Fruit fly (Drosophila melanogaster): ENCODE data around the gene CG5196.

Gene CG5196

dm6 chr3R:12422379-12422975, 14.4 kb downstream of the CG5196 start, which contains the start of the genes Scgbeta and CG17202:
TSS of gene Scgbeta (minus strand) at chr3R:12422429.
TSS of gene CG17202 (plus strand) at chr3R:12422768.
- no peak for TF ChIP-seq dsx (GFP tag; optimal IDR thresholded peaks at IDR 0.05; ENCODE audit: poor library complexity, severe bottlenecking)
- TF ChIP-seq esn (GFP tag; optimal IDR thresholded peaks at IDR 0.05), result peak; percentile 28
- no peak for TF ChIP-seq Eip75B (GFP tag; optimal IDR thresholded peaks at IDR 0.05)
- no peak for TF ChIP-seq dac (GFP tag; optimal IDR thresholded peaks at IDR 0.05)
- TF ChIP-seq svp (GFP tag), result no peak

- no peak for TF ChIP-seq CG6854 (GFP tag; optimal IDR thresholded peaks at IDR 0.05)
- TF ChIP-seq CG1621 (tag; optimal IDR thresholded peaks at IDR 0.05), result no peak
- TF ChIP-seq CG11294 (GFP tag; IDR thresholded peaks at IDR 0.05), result no peak
- no peak for TF ChIP-seq CG6276 (GFP tag; optimal IDR thresholded peaks at IDR 0.05)
- TF ChIP-seq fd85E (GFP tag; optimal IDR thresholded peaks at IDR 0.05), result no peak
- no peak for TF ChIP-seq CG6792 (GFP tag; optimal IDR thresholded peaks at IDR 0.05)
- no peak for TF ChIP-seq Smox (GFP tag; optimal IDR thresholded peaks at IDR 0.05)
- no peak for TF ChIP-seq Eip93F (GFP tag; optimal IDR thresholded peaks at IDR 0.05)
- no peak for TF ChIP-seq Blimp-1 (GFP tag; optimal IDR thresholded peaks at IDR 0.05)
These were observed 15.9 kb downstream of the CG5196 start for dm6 chr3R:12423997-12424396.

DNA sequence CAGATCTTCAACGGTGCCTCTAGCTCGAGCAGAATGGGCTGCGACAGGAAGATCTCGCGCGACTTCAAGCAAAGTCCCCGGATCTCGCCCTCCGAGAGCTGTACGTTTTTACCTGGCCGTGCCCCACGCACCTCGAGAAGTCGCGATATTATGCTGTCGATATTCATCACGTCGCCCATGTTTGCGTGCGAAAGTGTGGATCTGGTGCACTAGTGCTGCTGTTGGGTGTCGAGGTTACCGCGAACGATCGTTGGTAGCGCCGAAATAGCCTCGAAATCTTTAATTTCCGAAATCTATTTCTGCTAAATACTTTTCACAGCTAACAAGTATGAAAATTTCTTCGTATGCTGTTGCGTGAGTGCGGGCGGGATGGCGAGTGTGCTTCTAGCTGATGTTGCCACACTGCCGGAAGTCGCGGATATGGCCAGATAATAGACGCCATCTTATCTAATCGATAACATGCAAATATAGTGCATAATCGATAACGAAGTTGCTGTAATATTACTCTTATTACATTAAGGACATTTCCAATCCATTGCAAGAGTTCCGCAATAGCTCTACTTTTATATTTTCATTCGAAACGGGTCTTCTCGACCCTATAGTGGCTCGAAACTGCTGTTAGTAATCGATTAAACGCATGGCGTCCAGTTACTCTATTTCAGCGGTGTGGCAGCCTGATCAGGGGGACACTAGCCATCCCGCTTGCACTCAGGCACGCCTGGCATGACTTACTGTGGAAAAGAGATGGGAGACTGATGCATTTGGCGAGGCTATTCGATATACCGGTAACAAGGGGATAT, 17.6 kb downstream of the CG5196 start, which contains the start of gene Pp1-87B:
Pp1-87B (minus strand) TSS at position 408 of the 800 bp plus-strand sequence.
- TF ChIP-seq CG31627 (GFP tag; optimal IDR thresholded peaks at IDR 0.05) (peak; percentile 29), Eip78C (GFP tag) (peak; percentile 69), eg (GFP tag; IDR thresholded peaks at IDR 0.05) (no peak), esn (GFP tag; optimal IDR thresholded peaks at IDR 0.05) (peak; percentile 17), CG1621 (tag; optimal IDR thresholded peaks at IDR 0.05) (peak; percentile 20), OdsH (GFP tag; optimal IDR thresholded peaks at IDR 0.05) (no peak), CG3032 (tag; optimal IDR thresholded peaks at IDR 0.05) (peak; percentile 5)

DNA sequence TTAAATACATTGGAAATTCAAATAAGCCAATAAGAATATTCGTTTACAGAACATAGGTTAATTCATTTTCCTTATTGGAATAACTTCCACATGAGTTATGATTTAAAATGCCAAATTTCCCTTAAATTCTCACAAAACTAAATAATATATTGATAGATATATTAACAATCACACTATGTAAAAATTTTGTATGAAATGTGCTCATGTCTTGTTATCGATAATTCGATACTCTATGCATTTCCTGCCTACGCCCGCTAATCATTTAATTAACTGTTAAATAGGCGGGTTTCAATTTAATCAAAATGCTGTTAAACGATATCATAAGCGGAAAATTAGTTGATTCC, 18.2 kb downstream of the CG5196 start, which contains the start of gene NANS:
NANS (plus strand) TSS at position 269 of the 344 bp plus-strand sequence.
- TF ChIP-seq Hr39 (GFP tag; optimal IDR thresholded peaks at IDR 0.05), result no peak
- TF ChIP-seq CG6854 (GFP tag; optimal IDR thresholded peaks at IDR 0.05), result peak; percentile 17

dm6 chr3R:12429120-12429610, 21.0 kb downstream of the CG5196 start, which contains the start of the genes CG5641 and CG5245:
TSS of gene CG5641 (minus strand) at chr3R:12429282.
TSS of gene CG5245 (plus strand) at chr3R:12429560.
- TF ChIP-seq ss (GFP tag; optimal IDR thresholded peaks at IDR 0.05) (no peak), Sox14 (GFP tag; optimal IDR thresholded peaks at IDR 0.05) (peak; percentile 17), fkh (GFP tag; optimal IDR thresholded peaks at IDR 0.05) (no peak), Smox (GFP tag; optimal IDR thresholded peaks at IDR 0.05) (no peak), vri (GFP tag; optimal IDR thresholded peaks at IDR 0.05) (no peak)

DNA sequence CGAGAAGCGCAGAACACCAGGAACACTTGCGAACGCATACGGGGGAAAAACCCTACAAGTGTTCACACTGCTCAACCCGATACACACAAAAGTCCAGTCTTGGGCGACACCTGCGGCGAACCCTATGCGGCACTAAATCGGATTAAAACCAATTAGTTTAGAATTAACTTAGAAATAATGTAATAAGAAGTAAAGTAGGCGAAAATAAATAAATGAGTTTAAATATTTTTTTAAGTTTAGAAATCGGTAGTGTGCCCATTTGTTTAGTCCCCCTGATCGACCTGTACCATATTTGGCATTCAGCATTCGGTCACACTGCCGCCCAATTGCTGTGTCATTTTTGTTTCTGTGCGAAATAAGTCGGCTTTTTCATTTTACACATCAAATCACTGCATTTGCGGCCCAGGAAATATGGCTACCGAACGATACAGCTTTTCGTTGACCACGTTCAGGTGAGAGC, 22.9 kb downstream of the CG5196 start, which contains the start of gene Prosalpha2:
Prosalpha2 (plus strand) TSS at position 292 of the 460 bp plus-strand sequence.
- no peak for TF ChIP-seq Lpt (GFP tag; optimal IDR thresholded peaks at IDR 0.05)
- no peak for TF ChIP-seq achi (GFP tag; optimal IDR thresholded peaks at IDR 0.05)
- TF ChIP-seq Ets96B (tag; optimal IDR thresholded peaks at IDR 0.05), result peak; percentile 33
- no peak for TF ChIP-seq CG10669 (GFP tag; optimal IDR thresholded peaks at IDR 0.05)
- no peak for TF ChIP-seq CG11294 (GFP tag; IDR thresholded peaks at IDR 0.05)
- TF ChIP-seq CG6854 (GFP tag; optimal IDR thresholded peaks at IDR 0.05), result no peak
- peak; percentile 48 for TF ChIP-seq Sox14 (GFP tag; optimal IDR thresholded peaks at IDR 0.05)
- TF ChIP-seq ss (GFP tag; optimal IDR thresholded peaks at IDR 0.05), result no peak
- no peak for TF ChIP-seq CG9139 (GFP tag; optimal IDR thresholded peaks at IDR 0.05)
- TF ChIP-seq esn (GFP tag; optimal IDR thresholded peaks at IDR 0.05), result peak; percentile 22
- TF ChIP-seq Eip93F (GFP tag; optimal IDR thresholded peaks at IDR 0.05), result no peak
- TF ChIP-seq CG4318 (GFP tag; optimal IDR thresholded peaks at IDR 0.05), result no peak
- TF ChIP-seq CG11762 (GFP tag; optimal IDR thresholded peaks at IDR 0.05; ENCODE audit: insufficient read depth), result no peak
- 0 out of 2 replicates have a peak, but pooled peaks have one; percentile 30 for TF ChIP-seq Gug (GFP tag; IDR thresholded peaks at IDR 0.05)
- TF ChIP-seq CG11902 (GFP tag; optimal IDR thresholded peaks at IDR 0.05), result no peak
- TF ChIP-seq Hr4 (GFP tag; optimal IDR thresholded peaks at IDR 0.05), result no peak
- TF ChIP-seq CG15336 (GFP tag; IDR thresholded peaks at IDR 0.05), result no peak
- TF ChIP-seq CG7368 (GFP tag; optimal IDR thresholded peaks at IDR 0.05), result no peak
- no peak for TF ChIP-seq dac (GFP tag; optimal IDR thresholded peaks at IDR 0.05)
- no peak for TF ChIP-seq CG6808 (GFP tag; optimal IDR thresholded peaks at IDR 0.05)
- no peak for TF ChIP-seq Eip75B (GFP tag; optimal IDR thresholded peaks at IDR 0.05)
- no peak for TF ChIP-seq svp (GFP tag)
- no peak for TF ChIP-seq fd85E (GFP tag; optimal IDR thresholded peaks at IDR 0.05)

Measured in whole organism, prepupa.